Fruit fly (Drosophila melanogaster) whole organism, embryonic: ENCODE results near the gene mon2.

Experiments used
- CG10209 ChIP-seq: fragments of 200-800 bp; sonication (Bioruptor generic); optimal IDR thresholded peaks from 3 replicates; lab custom pipeline; 2017; ENCODE audit warnings: missing biosample characterization, mild to moderate bottlenecking, missing genetic modification characterization, missing genetic modification reagents
- CG10274 ChIP-seq: fragments of 200-800 bp; sonication (Bioruptor generic); optimal IDR thresholded peaks from 3 replicates; lab custom pipeline; 2017; ENCODE audit warnings: missing biosample characterization, mild to moderate bottlenecking, missing genetic modification characterization
- CG10431 ChIP-seq: fragments of 200-800 bp; sonication (Bioruptor generic); optimal IDR thresholded peaks from 3 replicates; lab custom pipeline; 2018; ENCODE audit warnings: missing biosample characterization, mild to moderate bottlenecking, missing genetic modification characterization
- CG11398 ChIP-seq: fragments of 200-800 bp; sonication (Bioruptor generic); optimal IDR thresholded peaks from 2 replicates; lab custom pipeline; 2016; ENCODE audit warnings: missing biosample characterization, missing genetic modification characterization
- CG1647 ChIP-seq: fragments of 200-800 bp; sonication (Bioruptor generic); optimal IDR thresholded peaks from 3 replicates; lab custom pipeline; 2016; ENCODE audit warnings: missing biosample characterization, missing genetic modification characterization
- CG17612 ChIP-seq: fragments of 200-800 bp; sonication (Bioruptor generic); IDR thresholded peaks from 2 replicates; pipeline ENCODE4 v1.3.6; 2022; ENCODE audit warnings: missing biosample characterization, missing genetic modification characterization
- CG17829 ChIP-seq: fragments of 200-800 bp; optimal IDR thresholded peaks from 2 replicates; lab custom pipeline; 2019; ENCODE audit warnings: missing biosample characterization, mild to moderate bottlenecking, missing genetic modification characterization, moderate library complexity
- CG17912 ChIP-seq: fragments of 200-800 bp; sonication (Bioruptor generic); optimal IDR thresholded peaks from 2 replicates; lab custom pipeline; 2018; ENCODE audit warnings: missing biosample characterization, mild to moderate bottlenecking, missing genetic modification characterization
- CG18476 ChIP-seq: fragments of 200-800 bp; sonication (Bioruptor generic); optimal IDR thresholded peaks from 2 replicates; lab custom pipeline; 2016; ENCODE audit warnings: missing biosample characterization, mild to moderate bottlenecking, missing genetic modification characterization
- CG18619 ChIP-seq: fragments of 200-800 bp; sonication (Bioruptor generic); optimal IDR thresholded peaks from 3 replicates; lab custom pipeline; 2017; ENCODE audit warnings: missing biosample characterization, mild to moderate bottlenecking, missing genetic modification characterization
- CG30020 ChIP-seq: fragments of 200-800 bp; optimal IDR thresholded peaks from 2 replicates; lab custom pipeline; 2019; ENCODE audit warnings: missing biosample characterization, mild to moderate bottlenecking, missing genetic modification characterization, moderate library complexity
- CG3995 ChIP-seq: fragments of 200-800 bp; sonication (Bioruptor generic); optimal IDR thresholded peaks from 3 replicates; lab custom pipeline; 2016; ENCODE audit warnings: missing biosample characterization, missing genetic modification characterization
- CG4282 ChIP-seq: fragments of 200-800 bp; sonication (Bioruptor generic); optimal IDR thresholded peaks from 2 replicates; lab custom pipeline; 2016; ENCODE audit warnings: missing biosample characterization, missing genetic modification characterization
- CG6254 ChIP-seq: fragments of 200-800 bp; sonication (Bioruptor generic); optimal IDR thresholded peaks from 3 replicates; lab custom pipeline; 2017; ENCODE audit warnings: mild to moderate bottlenecking, missing biosample characterization, missing genetic modification reagents, missing genetic modification characterization
- CG8388 ChIP-seq: fragments of 200-800 bp; sonication (Bioruptor generic); optimal IDR thresholded peaks from 2 replicates; lab custom pipeline; 2019; ENCODE audit warnings: missing biosample characterization, mild to moderate bottlenecking, missing genetic modification characterization, moderate library complexity
- CG8765 ChIP-seq: fragments of 200-800 bp; sonication (Bioruptor generic); IDR thresholded peaks from 2 replicates; pipeline ENCODE4 v1.3.6; 2022; ENCODE audit warnings: missing biosample characterization, missing genetic modification characterization
- CG8924 ChIP-seq: fragments of 200-800 bp; optimal IDR thresholded peaks from 3 replicates; lab custom pipeline; 2019; ENCODE audit warnings: missing biosample characterization, mild to moderate bottlenecking, missing genetic modification characterization, moderate library complexity
- CG9215 ChIP-seq: fragments of 200-800 bp; sonication (Bioruptor generic); IDR thresholded peaks from 2 replicates; pipeline ENCODE4 v1.3.6; 2022; ENCODE audit warnings: missing biosample characterization, missing genetic modification characterization
- CG9437 ChIP-seq: fragments of 200-800 bp; sonication (Bioruptor generic); optimal IDR thresholded peaks from 2 replicates; lab custom pipeline; 2018; ENCODE audit warnings: missing biosample characterization, mild to moderate bottlenecking, missing genetic modification characterization
- CG9727 ChIP-seq: fragments of 200-800 bp; sonication (Bioruptor generic); optimal IDR thresholded peaks from 3 replicates; lab custom pipeline; 2017; ENCODE audit warnings: missing biosample characterization, mild to moderate bottlenecking, missing genetic modification characterization
- CG9817 ChIP-seq: fragments of 200-800 bp; sonication (Bioruptor generic); optimal IDR thresholded peaks from 2 replicates; lab custom pipeline; 2018; ENCODE audit warnings: missing biosample characterization, mild to moderate bottlenecking, missing genetic modification characterization, moderate library complexity
- D19B ChIP-seq: fragments of 200-800 bp; sonication (Bioruptor generic); optimal IDR thresholded peaks from 2 replicates; lab custom pipeline; 2017; ENCODE audit warnings: missing biosample characterization, mild to moderate bottlenecking, missing genetic modification characterization
- Dip3 ChIP-seq: fragments of 200-800 bp; sonication (Bioruptor generic); optimal IDR thresholded peaks from 3 replicates; lab custom pipeline; 2016; ENCODE audit warnings: missing biosample characterization, missing genetic modification characterization
- Doc3 ChIP-seq: fragments of 200-800 bp; sonication (Bioruptor generic); IDR thresholded peaks from 3 replicates; pipeline ENCODE4 v1.3.6; 2022; ENCODE audit warnings: missing biosample characterization, missing genetic modification characterization; ENCODE audit not compliant: partially characterized antibody
- Dp ChIP-seq: fragments of 200-800 bp; sonication (Bioruptor generic); optimal IDR thresholded peaks from 2 replicates; lab custom pipeline; 2018; ENCODE audit warnings: missing biosample characterization, mild to moderate bottlenecking, missing genetic modification characterization, moderate library complexity
- Hmx ChIP-seq: fragments of 200-800 bp; sonication (Bioruptor generic); optimal IDR thresholded peaks from 2 replicates; lab custom pipeline; 2016; ENCODE audit warnings: missing biosample characterization, missing genetic modification characterization
- Lpt ChIP-seq: fragments of >200 bp; optimal IDR thresholded peaks from 2 replicates; lab custom pipeline; 2018; ENCODE audit warnings: missing biosample characterization, missing genetic modification characterization
- Nf-YB ChIP-seq: fragments of 200-800 bp; sonication (Bioruptor generic); optimal IDR thresholded peaks from 3 replicates; lab custom pipeline; 2019; ENCODE audit warnings: missing biosample characterization, mild to moderate bottlenecking, missing genetic modification characterization, moderate library complexity
- Oli ChIP-seq: fragments of 200-800 bp; sonication (Bioruptor generic); optimal IDR thresholded peaks from 2 replicates; lab custom pipeline; 2018; ENCODE audit warnings: missing biosample characterization, mild to moderate bottlenecking, missing genetic modification characterization, moderate library complexity
- TFAM ChIP-seq: fragments of 200-800 bp; sonication (Bioruptor generic); optimal IDR thresholded peaks from 2 replicates; lab custom pipeline; 2017; ENCODE audit warnings: missing biosample characterization, missing genetic modification characterization, inconsistent platforms
- Vsx1 ChIP-seq: fragments of 200-800 bp; sonication (Bioruptor generic); optimal IDR thresholded peaks from 2 replicates; lab custom pipeline; 2017; ENCODE audit warnings: missing biosample characterization, mild to moderate bottlenecking, missing genetic modification characterization, missing genetic modification reagents
- bab2 ChIP-seq: fragments of 200-800 bp; sonication (Bioruptor generic); optimal IDR thresholded peaks from 2 replicates; lab custom pipeline; 2016; ENCODE audit warnings: missing biosample characterization, missing genetic modification characterization
- crol ChIP-seq: fragments of 200-800 bp; sonication (Bioruptor generic); IDR thresholded peaks from 2 replicates; pipeline ENCODE4 v1.3.6; 2022; ENCODE audit warnings: missing biosample characterization, missing genetic modification characterization
- da ChIP-seq: fragments of 200-800 bp; sonication (Bioruptor generic); optimal IDR thresholded peaks from 2 replicates; lab custom pipeline; 2016; ENCODE audit warnings: missing biosample characterization, missing genetic modification characterization
- dpn ChIP-seq, 2 experiments: fragments of 200-800 bp; sonication (Bioruptor generic); optimal IDR thresholded peaks; 3 replicates each; lab custom pipeline; 2016; ENCODE audit warnings: missing biosample characterization in 2 of 2, missing genetic modification characterization in 2 of 2
- dysf ChIP-seq: fragments of 200-800 bp; sonication (Bioruptor generic); IDR thresholded peaks from 3 replicates; pipeline ENCODE4 v1.3.6; 2022; ENCODE audit warnings: missing biosample characterization, missing genetic modification characterization
- fu2 ChIP-seq: fragments of 200-800 bp; sonication (Bioruptor generic); optimal IDR thresholded peaks from 2 replicates; lab custom pipeline; 2016; ENCODE audit warnings: missing biosample characterization, missing genetic modification characterization
- gem ChIP-seq: fragments of 200-800 bp; sonication (Bioruptor generic); optimal IDR thresholded peaks from 2 replicates; lab custom pipeline; 2019; ENCODE audit warnings: missing biosample characterization, mild to moderate bottlenecking, missing genetic modification characterization, moderate library complexity
- gsb-n ChIP-seq: fragments of 200-800 bp; sonication (Bioruptor generic); optimal IDR thresholded peaks from 3 replicates; lab custom pipeline; 2018; ENCODE audit warnings: missing biosample characterization, mild to moderate bottlenecking, missing genetic modification characterization
- gt ChIP-seq: fragments of 200-800 bp; sonication (Bioruptor generic); IDR thresholded peaks from 2 replicates; pipeline ENCODE4 v1.3.6; 2022; ENCODE audit warnings: missing biosample characterization, missing genetic modification characterization
- ham ChIP-seq: fragments of 200-800 bp; sonication (Bioruptor generic); IDR thresholded peaks from 2 replicates; pipeline ENCODE4 v1.3.6; 2022; ENCODE audit warnings: missing biosample characterization, missing genetic modification characterization
- mirr ChIP-seq: fragments of 200-800 bp; sonication (Bioruptor generic); optimal IDR thresholded peaks from 3 replicates; lab custom pipeline; 2018; ENCODE audit warnings: missing biosample characterization, mild to moderate bottlenecking, missing genetic modification characterization
- mld ChIP-seq: fragments of 200-800 bp; sonication (Bioruptor generic); IDR thresholded peaks from 3 replicates; pipeline ENCODE4 v1.3.6; 2022; ENCODE audit warnings: missing biosample characterization, missing genetic modification characterization; ENCODE audit not compliant: partially characterized antibody
- p53 ChIP-seq: fragments of 200-800 bp; sonication (Bioruptor generic); optimal IDR thresholded peaks from 2 replicates; lab custom pipeline; 2016; ENCODE audit warnings: missing biosample characterization, missing genetic modification characterization
- pita ChIP-seq: fragments of 200-800 bp; sonication (Bioruptor generic); optimal IDR thresholded peaks from 2 replicates; lab custom pipeline; 2017; ENCODE audit warnings: missing biosample characterization, mild to moderate bottlenecking, missing genetic modification characterization
- sna ChIP-seq: fragments of 200-800 bp; sonication (Bioruptor generic); IDR thresholded peaks from 2 replicates; pipeline ENCODE4 v1.3.6; 2022; ENCODE audit warnings: missing biosample characterization, missing genetic modification characterization; ENCODE audit not compliant: partially characterized antibody
- sug ChIP-seq: fragments of 200-800 bp; optimal IDR thresholded peaks from 2 replicates; lab custom pipeline; 2019; ENCODE audit warnings: missing biosample characterization, mild to moderate bottlenecking, missing genetic modification characterization, moderate library complexity
- trem ChIP-seq: fragments of 200-800 bp; optimal IDR thresholded peaks from 3 replicates; lab custom pipeline; 2019; ENCODE audit warnings: missing biosample characterization, mild to moderate bottlenecking, missing genetic modification characterization, moderate library complexity
- tup ChIP-seq: fragments of 200-800 bp; sonication (Bioruptor generic); optimal IDR thresholded peaks from 2 replicates; lab custom pipeline; 2016; ENCODE audit warnings: missing biosample characterization, mild to moderate bottlenecking, missing genetic modification characterization, moderate library complexity
- twi ChIP-seq: fragments of 200-800 bp; optimal IDR thresholded peaks from 2 replicates; lab custom pipeline; 2019; ENCODE audit warnings: missing biosample characterization, mild to moderate bottlenecking, missing genetic modification characterization, moderate library complexity

Gene mon2

dm6 chr2L:8088025-8088789, 35.6 kb downstream of the mon2 start (continued):
- no peak for TF ChIP-seq bab2 (GFP tag; lab: Kevin White, UChicago)
- 0 out of 3 replicates have a peak, but pooled peaks have one; percentile 23 for TF ChIP-seq dysf
- TF ChIP-seq crol (GFP tag; lab: Robert Waterston, UW) = no peak
- TF ChIP-seq CG17912 = no peak
- TF ChIP-seq CG4282 (GFP tag; lab: Kevin White, UChicago) = no peak
- no peak for TF ChIP-seq CG11398 (GFP tag; lab: Kevin White, UChicago)
- TF ChIP-seq CG8388 (GFP tag; lab: Kevin White, UChicago) = no peak
- TF ChIP-seq CG8924 (tag; lab: Kevin White, UChicago) = no peak
- TF ChIP-seq CG9437 (GFP tag; lab: Kevin White, UChicago) = no peak
- no peak for TF ChIP-seq CG3995 (GFP tag; lab: Kevin White, UChicago)
- TF ChIP-seq CG17829 (tag; lab: Kevin White, UChicago) = no peak
- no peak for TF ChIP-seq da
- TF ChIP-seq CG17612 (GFP tag; lab: Robert Waterston, UW) = no peak
- no peak for TF ChIP-seq D19B (GFP tag; lab: Kevin White, UChicago)
- TF ChIP-seq sna (GFP tag; lab: Robert Waterston, UW) = no peak
- TF ChIP-seq Nf-YB (GFP tag; lab: Kevin White, UChicago) = no peak
- TF ChIP-seq ham (GFP tag; lab: Robert Waterston, UW) = no peak
- no peak for TF ChIP-seq CG10431 (GFP tag; lab: Kevin White, UChicago)
- no peak for TF ChIP-seq CG10209 (GFP tag; lab: Kevin White, UChicago)
- TF ChIP-seq CG18619 (GFP tag; lab: Kevin White, UChicago) = no peak
- TF ChIP-seq tup (GFP tag; lab: Kevin White, UChicago) = no peak
- no peak for TF ChIP-seq twi (tag; lab: Kevin White, UChicago)
- no peak for TF ChIP-seq TFAM (GFP tag; lab: Kevin White, UChicago)
- TF ChIP-seq CG6254 (GFP tag; lab: Kevin White, UChicago) = no peak
- no peak for TF ChIP-seq CG18476 (GFP tag; lab: Kevin White, UChicago)
- no peak for TF ChIP-seq p53 (GFP tag; lab: Kevin White, UChicago)
- no peak for TF ChIP-seq CG8765 (GFP tag; lab: Robert Waterston, UW)
- TF ChIP-seq gem (tag; lab: Kevin White, UChicago) = peak; percentile 22
- TF ChIP-seq fu2 (GFP tag; lab: Kevin White, UChicago) = no peak
- TF ChIP-seq CG9215 (GFP tag; lab: Robert Waterston, UW) = no peak
- TF ChIP-seq dpn (GFP tag; optimal IDR thresholded peaks at IDR 0.05; lab: Kevin White, UChicago) = no peak
- TF ChIP-seq Lpt (GFP tag; lab: Kevin White, UChicago) = no peak
- no peak for TF ChIP-seq Oli (tag; lab: Kevin White, UChicago)
- TF ChIP-seq CG1647 (GFP tag; lab: Kevin White, UChicago) = no peak
- no peak for TF ChIP-seq CG9817
- TF ChIP-seq CG9727 (GFP tag; lab: Kevin White, UChicago) = peak; percentile 18
- no peak for TF ChIP-seq gsb-n
- no peak for TF ChIP-seq mld (GFP tag; lab: Robert Waterston, UW)
- peak; percentile 74 for TF ChIP-seq mirr (GFP tag; lab: Kevin White, UChicago)
- peak; percentile 19 for TF ChIP-seq sug (tag; lab: Kevin White, UChicago)
- TF ChIP-seq Doc3 (GFP tag; lab: Robert Waterston, UW) = no peak
- TF ChIP-seq CG30020 = no peak
- no peak for TF ChIP-seq pita (GFP tag; lab: Kevin White, UChicago)
- no peak for TF ChIP-seq Vsx1 (GFP tag; lab: Kevin White, UChicago)
- TF ChIP-seq Dip3 (GFP tag; lab: Kevin White, UChicago) = no peak
- no peak for TF ChIP-seq trem (tag; lab: Kevin White, UChicago)
- TF ChIP-seq Dp (GFP tag; lab: Kevin White, UChicago) = no peak
- TF ChIP-seq gt (GFP tag; lab: Robert Waterston, UW) = no peak
- TF ChIP-seq CG10274 (GFP tag; lab: Kevin White, UChicago) = no peak
- TF ChIP-seq Hmx (GFP tag; lab: Kevin White, UChicago) = no peak
